Worm (Caenorhabditis elegans): ENCODE results near the gene twk-40.

twk-40 gene

ce11 chrIII:13518437-13518836, 26.2 kb upstream of the twk-40 start:
- no peak for TF ChIP-seq egl-27 (tag; optimal IDR thresholded peaks at IDR 0.05)
- TF ChIP-seq efl-1 (optimal IDR thresholded peaks at IDR 0.05) = no peak
- peak in 1 of 2 experiments; percentile 85 for TF ChIP-seq efl-1 (GFP tag; optimal IDR thresholded peaks at IDR 0.05 in 1 of 2)
- no peak for TF ChIP-seq alr-1 (tag; optimal IDR thresholded peaks at IDR 0.05; ENCODE audit: borderline replicate concordance)

DNA sequence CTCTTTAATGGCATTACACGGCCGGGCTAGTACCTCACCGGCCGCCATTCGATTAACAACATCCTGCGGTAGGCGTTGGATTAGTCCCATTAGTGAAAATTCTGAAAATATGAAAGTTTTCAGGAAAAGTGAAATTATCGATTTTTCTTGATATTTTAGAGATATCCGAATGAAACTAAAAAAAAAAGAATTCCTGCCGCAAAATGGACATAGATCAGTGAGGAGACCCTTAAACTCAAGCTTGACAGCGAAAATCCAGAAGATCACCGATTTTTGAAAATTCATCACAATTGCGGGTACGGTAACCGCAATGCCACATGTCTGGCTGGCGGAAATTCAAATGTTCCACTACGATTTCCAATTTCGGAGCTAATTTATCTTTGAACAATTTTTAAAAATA, 22.2 kb upstream of the twk-40 start, which contains the start of gene mlh-1:
mlh-1 (minus strand) TSS at position 101 of the 400 bp plus-strand sequence.
- TF ChIP-seq elt-3 (tag; optimal IDR thresholded peaks at IDR 0.05) = no peak
- TF ChIP-seq efl-1 (optimal IDR thresholded peaks at IDR 0.05) = no peak
- TF ChIP-seq efl-1 (GFP tag; optimal IDR thresholded peaks at IDR 0.05 in 1 of 2) = peak in 1 of 2 experiments; percentile 33

DNA sequence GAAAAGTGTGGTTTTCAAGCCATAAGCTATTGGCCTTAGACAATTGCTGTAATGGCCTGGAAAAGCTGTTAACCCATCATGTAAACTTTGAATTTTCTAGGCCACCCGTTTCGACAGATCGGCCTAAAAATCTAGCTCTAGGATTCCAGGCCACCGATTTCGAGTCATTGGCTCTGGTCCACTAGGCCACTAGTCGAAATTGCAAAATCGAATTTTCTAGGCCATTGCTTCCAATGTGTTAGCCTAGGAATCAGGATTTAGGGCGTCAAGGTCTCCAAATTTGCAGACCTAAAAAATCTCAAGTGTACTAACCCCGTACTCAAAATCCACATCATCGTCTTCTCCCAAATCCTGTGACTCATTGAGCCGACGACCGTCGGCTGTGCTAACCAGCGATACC, 18.5 kb upstream of the twk-40 start:
- no peak for TF ChIP-seq nhr-76 (tag; optimal IDR thresholded peaks at IDR 0.05)
- no peak for TF ChIP-seq lsy-2 (tag; optimal IDR thresholded peaks at IDR 0.05)
- TF ChIP-seq lin-13 (GFP tag; optimal IDR thresholded peaks at IDR 0.05) = no peak
- no peak for TF ChIP-seq nhr-20 (tag; optimal IDR thresholded peaks at IDR 0.05)
- TF ChIP-seq elt-3 (tag; optimal IDR thresholded peaks at IDR 0.05) = no peak
- no peak for TF ChIP-seq irx-1 (tag; optimal IDR thresholded peaks at IDR 0.05)
- no peak for TF ChIP-seq mab-9 (GFP tag; IDR thresholded peaks at IDR 0.05)
- no peak for TF ChIP-seq ztf-4 (tag; optimal IDR thresholded peaks at IDR 0.05)
- no peak for TF ChIP-seq mdl-1 (tag; optimal IDR thresholded peaks at IDR 0.05)
- no peak for TF ChIP-seq nhr-77 (tag; optimal IDR thresholded peaks at IDR 0.05)
- no peak for TF ChIP-seq ztf-11 (tag; optimal IDR thresholded peaks at IDR 0.05)
- no peak for TF ChIP-seq sup-37 (GFP tag; optimal IDR thresholded peaks at IDR 0.05)
- no peak for TF ChIP-seq pax-3 (tag; optimal IDR thresholded peaks at IDR 0.05)
- no peak for TF ChIP-seq unc-98 (GFP tag; IDR thresholded peaks at IDR 0.05)
- no peak for TF ChIP-seq mef-2 (tag; optimal IDR thresholded peaks at IDR 0.05)
- no peak for TF ChIP-seq nhr-237 (tag; optimal IDR thresholded peaks at IDR 0.05)
- no peak for TF ChIP-seq snpc-4 (tag; optimal IDR thresholded peaks at IDR 0.05)
- TF ChIP-seq alr-1 (tag; optimal IDR thresholded peaks at IDR 0.05; ENCODE audit: borderline replicate concordance) = no peak
- TF ChIP-seq ceh-63 (GFP tag; optimal IDR thresholded peaks at IDR 0.05) = no peak

ce11 chrIII:13505718-13506117, 13.4 kb upstream of the twk-40 start, which contains the start of gene T28A8.3:
Gene T28A8.3, plus strand, starts transcription at chrIII:13506018.
- TF ChIP-seq egl-13 (tag; optimal IDR thresholded peaks at IDR 0.05) (no peak), fkh-10 (GFP tag; optimal IDR thresholded peaks at IDR 0.05) (no peak), tbx-2 (tag; optimal IDR thresholded peaks at IDR 0.05) (no peak), unc-62 (GFP tag; optimal IDR thresholded peaks at IDR 0.05) (no peak), nhr-90 (tag; optimal IDR thresholded peaks at IDR 0.05; ENCODE audit: poor library complexity) (no peak), lin-15B (tag; optimal IDR thresholded peaks at IDR 0.05) (no peak), sox-4 (tag; optimal IDR thresholded peaks at IDR 0.05) (no peak), hlh-4 (tag; optimal IDR thresholded peaks at IDR 0.05) (no peak), pax-3 (tag; optimal IDR thresholded peaks at IDR 0.05) (no peak), nhr-76 (tag; optimal IDR thresholded peaks at IDR 0.05) (no peak), Y116A8C.19 (tag; optimal IDR thresholded peaks at IDR 0.05; ENCODE audit: borderline replicate concordance) (no peak), efl-1 (optimal IDR thresholded peaks at IDR 0.05) (no peak), efl-1 (GFP tag; optimal IDR thresholded peaks at IDR 0.05 in 1 of 2) (no peak), lin-39 (tag; optimal IDR thresholded peaks at IDR 0.05) (no peak), ceh-82 (tag; optimal IDR thresholded peaks at IDR 0.05) (no peak), zag-1 (tag; optimal IDR thresholded peaks at IDR 0.05) (no peak), zip-4 (GFP tag; optimal IDR thresholded peaks at IDR 0.05) (no peak), mab-9 (GFP tag; IDR thresholded peaks at IDR 0.05) (no peak)

- TF ChIP-seq nhr-28 (tag; optimal IDR thresholded peaks at IDR 0.05) (no peak), tlp-1 (tag; optimal IDR thresholded peaks at IDR 0.05) (no peak), nhr-11 (tag; optimal IDR thresholded peaks at IDR 0.05) (no peak), lir-3 (tag; optimal IDR thresholded peaks at IDR 0.05; ENCODE audit: poor library complexity) (no peak), fkh-4 (tag; optimal IDR thresholded peaks at IDR 0.05; ENCODE audit: borderline replicate concordance) (no peak), mep-1 (tag; optimal IDR thresholded peaks at IDR 0.05) (no peak), sup-37 (GFP tag; optimal IDR thresholded peaks at IDR 0.05) (no peak), mab-9 (GFP tag; IDR thresholded peaks at IDR 0.05) (no peak)
These were observed 11.1 kb upstream of the twk-40 start, which contains the start of gene T28A8.4 for ce11 chrIII:13503379-13503778. Gene T28A8.4, plus strand, starts transcription at chrIII:13503679.

Data from whole organism, L1 larva.